Worm (Caenorhabditis elegans): Measurements from ENCODE around the gene ZK262.8.

ce11 chrV:18462365-18462837 lies 24.2 kb downstream of the ZK262.8 start, which contains the start of gene ZK228.4:
- TF ChIP-seq F37B4.10 (GFP tag; IDR thresholded peaks at IDR 0.05) = no peak
- TF ChIP-seq die-1 (tag; optimal IDR thresholded peaks at IDR 0.05) = no peak
- no peak for TF ChIP-seq lin-54 (GFP tag; optimal IDR thresholded peaks at IDR 0.05)

All from whole organism, young adult.